Worm (Caenorhabditis elegans) whole organism, L1 larva: ENCODE measurements around the gene clec-51.

ENCODE experiments used
- ceh-82 ChIP-seq, 3 experiments: fragments of 150-350 bp in 1 of 3; sonication (generic microtip) in 2 of 3; optimal IDR thresholded peaks; 2 replicates each; lab custom pipeline; 2014 to 2017; ENCODE audit warnings: missing biosample characterization in 3 of 3, missing genetic modification characterization in 3 of 3
- ces-1 ChIP-seq: fragments of 150-350 bp; optimal IDR thresholded peaks from 2 replicates; lab custom pipeline; 2014; ENCODE audit warnings: missing biosample characterization, missing genetic modification reagents, missing genetic modification characterization
- fkh-10 ChIP-seq: sonication (generic microtip); optimal IDR thresholded peaks from 2 replicates; lab custom pipeline; 2017; ENCODE audit warnings: missing biosample characterization, missing genetic modification reagents, missing genetic modification characterization
- fkh-4 ChIP-seq: sonication (generic microtip); optimal IDR thresholded peaks from 2 replicates; lab custom pipeline; 2016; ENCODE audit warnings: missing compliant biosample characterization, missing genetic modification characterization, borderline replicate concordance
- fkh-8 ChIP-seq: sonication (generic microtip); optimal IDR thresholded peaks from 2 replicates; lab custom pipeline; 2016; ENCODE audit warnings: mild to moderate bottlenecking, missing genetic modification characterization, missing compliant biosample characterization
- jun-1 ChIP-seq: fragments of 150-350 bp; optimal IDR thresholded peaks from 2 replicates; lab custom pipeline; 2014; ENCODE audit warnings: missing biosample characterization, missing genetic modification reagents, missing genetic modification characterization
- mdl-1 ChIP-seq, 2 experiments: fragments of 150-350 bp; optimal IDR thresholded peaks; 2 replicates each; lab custom pipeline; 2014 to 2017; ENCODE audit warnings: missing biosample characterization in 2 of 2, missing genetic modification characterization in 2 of 2, inconsistent platforms in 1 of 2
- mep-1 ChIP-seq: fragments of 150-350 bp; optimal IDR thresholded peaks from 2 replicates; lab custom pipeline; 2014; ENCODE audit warnings: missing biosample characterization, missing genetic modification characterization
- sox-4 ChIP-seq: sonication (generic microtip); optimal IDR thresholded peaks from 2 replicates; lab custom pipeline; 2016; ENCODE audit warnings: missing genetic modification characterization, missing compliant biosample characterization
- sup-37 ChIP-seq: fragments of 200-800 bp; sonication (Bioruptor generic); optimal IDR thresholded peaks from 2 replicates; lab custom pipeline; 2018; ENCODE audit warnings: mild to moderate bottlenecking, missing genetic modification characterization, missing compliant biosample characterization
- unc-130 ChIP-seq: fragments of 150-350 bp; optimal IDR thresholded peaks from 2 replicates; lab custom pipeline; 2017; ENCODE audit warnings: missing biosample characterization, missing genetic modification characterization, inconsistent platforms
- vab-15 ChIP-seq: sonication (generic microtip); optimal IDR thresholded peaks from 2 replicates; lab custom pipeline; 2017; ENCODE audit warnings: missing genotype, mild to moderate bottlenecking, missing genetic modification characterization, missing compliant biosample characterization
- zag-1 ChIP-seq: fragments of 150-350 bp; optimal IDR thresholded peaks from 2 replicates; lab custom pipeline; 2014; ENCODE audit warnings: missing biosample characterization, missing genetic modification characterization

ce11 chrIV:8118790-8119189 lies 44.8 kb downstream of the clec-51 start, which contains the start of gene F42G8.8:
- TF ChIP-seq sox-4 (tag; lab: Kevin White, UChicago) (no peak), jun-1 (tag; lab: Kevin White, UChicago) (no peak), ceh-82 (tag; optimal IDR thresholded peaks at IDR 0.05; lab: Kevin White, UChicago) (no peak), mep-1 (tag; lab: Kevin White, UChicago) (no peak), fkh-10 (GFP tag; lab: Kevin White, UChicago) (no peak), ces-1 (no peak), fkh-8 (tag; lab: Kevin White, UChicago) (no peak), vab-15 (tag; lab: Kevin White, UChicago) (no peak), sup-37 (no peak), mdl-1 (tag; optimal IDR thresholded peaks at IDR 0.05; lab: Kevin White, UChicago) (no peak), unc-130 (tag; lab: Kevin White, UChicago) (no peak), fkh-4 (tag; lab: Kevin White, UChicago) (no peak), zag-1 (no peak)
